Fruit fly (Drosophila melanogaster) whole organism, embryonic: ENCODE measurements around the gene Atat.

ENCODE experiments used
- Abd-B ChIP-seq: fragments of 200-800 bp; sonication (Bioruptor generic); optimal IDR thresholded peaks from 2 replicates; lab custom pipeline; 2018; ENCODE audit warnings: missing biosample characterization, mild to moderate bottlenecking, missing genetic modification characterization, moderate library complexity
- Bteb2 ChIP-seq: fragments of 200-800 bp; sonication (Bioruptor generic); optimal IDR thresholded peaks from 2 replicates; lab custom pipeline; 2016; ENCODE audit warnings: missing biosample characterization, missing genetic modification characterization
- CG1024 ChIP-seq: fragments of 200-800 bp; sonication (Bioruptor generic); IDR thresholded peaks from 2 replicates; pipeline ENCODE4 v1.3.6; 2022; ENCODE audit warnings: missing biosample characterization, missing genetic modification characterization
- CG10431 ChIP-seq: fragments of 200-800 bp; sonication (Bioruptor generic); optimal IDR thresholded peaks from 3 replicates; lab custom pipeline; 2018; ENCODE audit warnings: missing biosample characterization, mild to moderate bottlenecking, missing genetic modification characterization
- CG11504 ChIP-seq: fragments of 200-800 bp; sonication (Bioruptor generic); optimal IDR thresholded peaks from 3 replicates; lab custom pipeline; 2019; ENCODE audit warnings: missing biosample characterization, mild to moderate bottlenecking, missing genetic modification characterization, moderate library complexity
- CG11723 ChIP-seq: fragments of 200-800 bp; sonication (Bioruptor generic); optimal IDR thresholded peaks from 2 replicates; lab custom pipeline; 2017; ENCODE audit warnings: missing biosample characterization, mild to moderate bottlenecking, missing genetic modification characterization
- CG12299 ChIP-seq: fragments of 200-800 bp; sonication (Bioruptor generic); optimal IDR thresholded peaks from 2 replicates; lab custom pipeline; 2018; ENCODE audit warnings: missing biosample characterization, mild to moderate bottlenecking, missing genetic modification characterization
- CG15269 ChIP-seq: fragments of 200-800 bp; sonication (Bioruptor generic); optimal IDR thresholded peaks from 2 replicates; lab custom pipeline; 2018; ENCODE audit warnings: missing biosample characterization, mild to moderate bottlenecking, missing genetic modification characterization, moderate library complexity
- CG15514 ChIP-seq: fragments of 200-800 bp; sonication (Bioruptor generic); optimal IDR thresholded peaks from 3 replicates; lab custom pipeline; 2017; ENCODE audit warnings: missing biosample characterization, missing genetic modification characterization, mild to moderate bottlenecking, moderate library complexity, missing genetic modification reagents
- CG17328 ChIP-seq: fragments of 200-800 bp; sonication (Bioruptor generic); IDR thresholded peaks from 2 replicates; pipeline ENCODE4 v1.3.6; 2022; ENCODE audit warnings: missing biosample characterization, missing genetic modification characterization
- CG2199 ChIP-seq: fragments of 200-800 bp; sonication (Bioruptor generic); IDR thresholded peaks from 3 replicates; pipeline ENCODE4 v1.3.6; 2022; ENCODE audit warnings: missing biosample characterization, missing genetic modification characterization
- CG32772 ChIP-seq: fragments of 200-800 bp; sonication (Bioruptor generic); IDR thresholded peaks from 2 replicates; pipeline ENCODE4 v1.3.6; 2022; ENCODE audit warnings: missing biosample characterization, missing genetic modification characterization
- CG7556 ChIP-seq: fragments of 200-800 bp; sonication (Bioruptor generic); optimal IDR thresholded peaks from 2 replicates; lab custom pipeline; 2017; ENCODE audit warnings: missing biosample characterization, mild to moderate bottlenecking, missing genetic modification characterization
- CG7839 ChIP-seq: fragments of 200-800 bp; sonication (Bioruptor generic); optimal IDR thresholded peaks from 3 replicates; lab custom pipeline; 2018; ENCODE audit warnings: missing biosample characterization, mild to moderate bottlenecking, missing genetic modification characterization, moderate library complexity
- CG8359 ChIP-seq: fragments of 200-800 bp; sonication (Bioruptor generic); optimal IDR thresholded peaks from 2 replicates; lab custom pipeline; 2017; ENCODE audit warnings: missing biosample characterization, mild to moderate bottlenecking, missing genetic modification characterization, borderline replicate concordance
- CG9932 ChIP-seq: fragments of 200-800 bp; sonication (Bioruptor generic); IDR thresholded peaks from 2 replicates; pipeline ENCODE4 v1.3.6; 2022; ENCODE audit warnings: missing biosample characterization, missing genetic modification characterization
- D19B ChIP-seq: fragments of 200-800 bp; sonication (Bioruptor generic); optimal IDR thresholded peaks from 2 replicates; lab custom pipeline; 2017; ENCODE audit warnings: missing biosample characterization, mild to moderate bottlenecking, missing genetic modification characterization
- Fer3 ChIP-seq: fragments of 200-800 bp; sonication (Bioruptor generic); optimal IDR thresholded peaks from 2 replicates; lab custom pipeline; 2018; ENCODE audit warnings: missing biosample characterization, mild to moderate bottlenecking, missing genetic modification characterization, moderate library complexity
- HLHmδ ChIP-seq: fragments of 200-800 bp; sonication (Bioruptor generic); optimal IDR thresholded peaks from 2 replicates; lab custom pipeline; 2018; ENCODE audit warnings: missing biosample characterization, mild to moderate bottlenecking, missing genetic modification characterization, moderate library complexity
- Hr51 ChIP-seq, 2 experiments: fragments of 200-800 bp; sonication (Bioruptor generic); optimal IDR thresholded peaks; 2 replicates in 1 of 2; 3 replicates in 1 of 2; lab custom pipeline; 2016 to 2018; ENCODE audit warnings: missing biosample characterization in 2 of 2, missing genetic modification characterization in 2 of 2, mild to moderate bottlenecking in 1 of 2, moderate library complexity in 1 of 2
- MESR4 ChIP-seq: fragments of 200-800 bp; sonication (Bioruptor generic); optimal IDR thresholded peaks from 2 replicates; lab custom pipeline; 2018; ENCODE audit warnings: missing biosample characterization, mild to moderate bottlenecking, missing genetic modification characterization, moderate library complexity
- Mes4 ChIP-seq: fragments of 200-800 bp; sonication (Bioruptor generic); optimal IDR thresholded peaks from 2 replicates; lab custom pipeline; 2016; ENCODE audit warnings: missing biosample characterization, missing genetic modification characterization
- NC2α ChIP-seq: fragments of 200-800 bp; sonication (Bioruptor generic); optimal IDR thresholded peaks from 2 replicates; lab custom pipeline; 2016; ENCODE audit warnings: missing biosample characterization, missing genetic modification characterization
- Ravus ChIP-seq: fragments of 200-800 bp; sonication (Bioruptor generic); IDR thresholded peaks from 2 replicates; pipeline ENCODE4 v1.3.6; 2022; ENCODE audit warnings: missing biosample characterization, missing genetic modification characterization
- YL-1 ChIP-seq: fragments of 200-800 bp; sonication (Bioruptor generic); optimal IDR thresholded peaks from 3 replicates; lab custom pipeline; 2017; ENCODE audit warnings: missing biosample characterization, mild to moderate bottlenecking, missing genetic modification characterization
- ap ChIP-seq: fragments of 200-800 bp; sonication (Bioruptor generic); IDR thresholded peaks from 2 replicates; pipeline ENCODE4 v1.3.6; 2022; ENCODE audit warnings: missing biosample characterization, missing genetic modification characterization
- ara ChIP-seq: fragments of 200-800 bp; sonication (Bioruptor generic); IDR thresholded peaks from 2 replicates; pipeline ENCODE4 v1.3.6; 2022; ENCODE audit warnings: missing biosample characterization, missing genetic modification characterization
- bsh ChIP-seq, 2 experiments: fragments of 200-800 bp; sonication (Bioruptor generic); optimal IDR thresholded peaks; 2 replicates each; lab custom pipeline; 2017 to 2018; ENCODE audit warnings: mild to moderate bottlenecking in 2 of 2, missing biosample characterization in 2 of 2, missing genetic modification characterization in 2 of 2, moderate library complexity in 1 of 2
- btn ChIP-seq: fragments of 200-800 bp; sonication (Bioruptor generic); optimal IDR thresholded peaks from 2 replicates; lab custom pipeline; 2016; ENCODE audit warnings: missing biosample characterization, missing genetic modification characterization
- chif ChIP-seq, 2 experiments: fragments of 200-800 bp; sonication (Bioruptor generic); optimal IDR thresholded peaks; 3 replicates each; lab custom pipeline; 2016; ENCODE audit warnings: missing biosample characterization in 2 of 2, missing genetic modification characterization in 2 of 2
- chm ChIP-seq: fragments of 200-800 bp; sonication (Bioruptor generic); IDR thresholded peaks from 2 replicates; pipeline ENCODE4 v1.3.6; 2022; ENCODE audit warnings: missing biosample characterization, missing genetic modification characterization
- corto ChIP-seq: fragments of 200-800 bp; sonication (Bioruptor generic); optimal IDR thresholded peaks from 2 replicates; lab custom pipeline; 2016; ENCODE audit warnings: missing biosample characterization, mild to moderate bottlenecking, missing genetic modification characterization, moderate library complexity
- danr ChIP-seq: fragments of 200-800 bp; sonication (Bioruptor generic); IDR thresholded peaks from 2 replicates; pipeline ENCODE4 v1.3.6; 2022; ENCODE audit warnings: missing biosample characterization, missing genetic modification characterization
- dmrt99B ChIP-seq: fragments of 200-800 bp; sonication (Bioruptor generic); optimal IDR thresholded peaks from 2 replicates; lab custom pipeline; 2018; ENCODE audit warnings: missing biosample characterization, mild to moderate bottlenecking, missing genetic modification characterization, moderate library complexity
- gce ChIP-seq: fragments of 200-800 bp; sonication (Bioruptor generic); IDR thresholded peaks from 3 replicates; pipeline ENCODE4 v1.3.6; 2022; ENCODE audit warnings: missing biosample characterization, missing genetic modification characterization
- gfzf ChIP-seq: fragments of 200-800 bp; sonication (Bioruptor generic); optimal IDR thresholded peaks from 2 replicates; lab custom pipeline; 2016; ENCODE audit warnings: missing biosample characterization, mild to moderate bottlenecking, missing genetic modification characterization, moderate library complexity
- gsb-n ChIP-seq: fragments of 200-800 bp; sonication (Bioruptor generic); optimal IDR thresholded peaks from 3 replicates; lab custom pipeline; 2018; ENCODE audit warnings: missing biosample characterization, mild to moderate bottlenecking, missing genetic modification characterization
- jumu ChIP-seq: fragments of 200-800 bp; sonication (Bioruptor generic); optimal IDR thresholded peaks from 3 replicates; lab custom pipeline; 2016; ENCODE audit warnings: missing biosample characterization, missing genetic modification characterization
- nmo ChIP-seq: fragments of 200-800 bp; sonication (Bioruptor generic); optimal IDR thresholded peaks from 2 replicates; lab custom pipeline; 2018; ENCODE audit warnings: missing biosample characterization, mild to moderate bottlenecking, missing genetic modification characterization, moderate library complexity
- nom ChIP-seq: fragments of 200-800 bp; sonication (Bioruptor generic); optimal IDR thresholded peaks from 2 replicates; lab custom pipeline; 2017; ENCODE audit warnings: missing biosample characterization, missing genetic modification characterization, mild to moderate bottlenecking, moderate library complexity, missing genetic modification reagents
- odd ChIP-seq: fragments of 200-800 bp; sonication (Bioruptor generic); optimal IDR thresholded peaks from 2 replicates; lab custom pipeline; 2017; ENCODE audit warnings: missing biosample characterization, mild to moderate bottlenecking, missing genetic modification characterization
- repo ChIP-seq: fragments of 200-800 bp; sonication (Bioruptor generic); optimal IDR thresholded peaks from 2 replicates; lab custom pipeline; 2016; ENCODE audit warnings: missing biosample characterization, missing genetic modification characterization
- sens-2 ChIP-seq: fragments of 200-800 bp; sonication (Bioruptor generic); IDR thresholded peaks from 2 replicates; pipeline ENCODE4 v1.3.6; 2022; ENCODE audit warnings: missing biosample characterization, missing genetic modification characterization
- sisA ChIP-seq: fragments of 200-800 bp; sonication (Bioruptor generic); IDR thresholded peaks from 2 replicates; pipeline ENCODE4 v1.3.6; 2022; ENCODE audit warnings: missing biosample characterization, missing genetic modification characterization
- sob ChIP-seq: fragments of 200-800 bp; sonication (Bioruptor generic); IDR thresholded peaks from 2 replicates; pipeline ENCODE4 v1.3.6; 2022; ENCODE audit warnings: missing biosample characterization, missing genetic modification characterization
- stwl ChIP-seq: fragments of 200-800 bp; sonication (Bioruptor generic); optimal IDR thresholded peaks from 3 replicates; lab custom pipeline; 2018; ENCODE audit warnings: missing biosample characterization, mild to moderate bottlenecking, missing genetic modification characterization, moderate library complexity
- tio ChIP-seq: fragments of 200-800 bp; sonication (Bioruptor generic); optimal IDR thresholded peaks from 2 replicates; lab custom pipeline; 2017; ENCODE audit warnings: missing biosample characterization, missing genetic modification characterization, inconsistent platforms
- twi ChIP-seq: fragments of 200-800 bp; optimal IDR thresholded peaks from 2 replicates; lab custom pipeline; 2019; ENCODE audit warnings: missing biosample characterization, mild to moderate bottlenecking, missing genetic modification characterization, moderate library complexity
- zfh2 ChIP-seq: fragments of 200-800 bp; sonication (Bioruptor generic); optimal IDR thresholded peaks from 2 replicates; lab custom pipeline; 2016; ENCODE audit warnings: missing biosample characterization, missing genetic modification characterization

Atat gene

dm6 chr3L:9373374-9374004, 53.1 kb downstream of the Atat start (continued):
- TF ChIP-seq CG9932 (GFP tag; lab: Robert Waterston, UW) (peak; percentile 61), CG12299 (tag; lab: Kevin White, UChicago) (peak; percentile 12), odd (GFP tag; lab: Kevin White, UChicago) (peak; percentile 69), Hr51 (GFP tag; optimal IDR thresholded peaks at IDR 0.05; lab: Kevin White, UChicago) (peak in 1 of 2 experiments; percentile 67), CG17328 (GFP tag; lab: Robert Waterston, UW) (peak; percentile 81), sob (GFP tag; lab: Robert Waterston, UW) (peak; percentile 85), nom (GFP tag; lab: Kevin White, UChicago) (peak; percentile 62), ara (GFP tag; lab: Robert Waterston, UW) (peak; percentile 66; the same call in 1 of the 2 replicates), CG1024 (GFP tag; lab: Robert Waterston, UW) (0 out of 2 replicates have a peak, but pooled peaks have one; percentile 32), jumu (GFP tag; lab: Kevin White, UChicago) (no peak), CG15269 (tag; lab: Kevin White, UChicago) (peak; percentile 72), Abd-B (GFP tag; lab: Kevin White, UChicago) (no peak), D19B (peak; percentile 29), YL-1 (GFP tag; lab: Kevin White, UChicago) (no peak), HLHmδ (no peak), sisA (GFP tag; lab: Robert Waterston, UW) (peak; percentile 72), CG7839 (peak; percentile 75), CG7556 (peak; percentile 77), corto (peak; percentile 5), Bteb2 (GFP tag; lab: Kevin White, UChicago) (no peak), NC2α (GFP tag; lab: Kevin White, UChicago) (no peak), chm (GFP tag; lab: Robert Waterston, UW) (peak; percentile 57; the same call in 1 of the 2 replicates), zfh2 (GFP tag; lab: Kevin White, UChicago) (no peak), Fer3 (tag; lab: Kevin White, UChicago) (peak; percentile 70), ap (peak; percentile 41; the same call in 1 of the 2 replicates), CG2199 (no peak), bsh (GFP tag; optimal IDR thresholded peaks at IDR 0.05; lab: Kevin White, UChicago) (peak; percentile 39 to 81), tio (GFP tag; lab: Kevin White, UChicago) (no peak), CG11723 (GFP tag; lab: Kevin White, UChicago) (peak; percentile 51), CG32772 (GFP tag; lab: Robert Waterston, UW) (0 out of 2 replicates have a peak, but pooled peaks have one; percentile 18), btn (GFP tag; lab: Kevin White, UChicago) (no peak), danr (peak; percentile 69), twi (tag; lab: Kevin White, UChicago) (no peak), Ravus (GFP tag; lab: Robert Waterston, UW) (peak; percentile 26; the same call in 1 of the 2 replicates), nmo (GFP tag; lab: Kevin White, UChicago) (peak; percentile 54), CG11504 (tag; lab: Kevin White, UChicago) (peak; percentile 74), CG15514 (GFP tag; lab: Kevin White, UChicago) (peak; percentile 56), gsb-n (peak; percentile 26), CG8359 (peak; percentile 51), repo (GFP tag; lab: Kevin White, UChicago) (no peak), stwl (tag; lab: Kevin White, UChicago) (no peak), sens-2 (GFP tag; lab: Robert Waterston, UW) (peak; percentile 73), chif (GFP tag; optimal IDR thresholded peaks at IDR 0.05; lab: Kevin White, UChicago) (peak in 1 of 2 experiments; percentile 12), gce (GFP tag; lab: Robert Waterston, UW) (0 out of 3 replicates have a peak, but pooled peaks have one; percentile 62), gfzf (GFP tag; lab: Kevin White, UChicago) (no peak), CG10431 (no peak), Mes4 (no peak), dmrt99B (tag; lab: Kevin White, UChicago) (peak; percentile 78), MESR4 (GFP tag; lab: Kevin White, UChicago) (no peak)
